Worm (Caenorhabditis elegans): ENCODE results near the gene srj-8.

- TF ChIP-seq nhr-11 (tag; optimal IDR thresholded peaks at IDR 0.05) (no peak), snpc-4 (tag; optimal IDR thresholded peaks at IDR 0.05) (no peak), spr-3 (GFP tag; optimal IDR thresholded peaks at IDR 0.05) (no peak)
These were observed 6.4 kb upstream of the srj-8 start, which contains the start of gene srj-11 for ce11 chrV:3241175-3241574.
